Worm (Caenorhabditis elegans) whole organism, L3 larva: Measurements from ENCODE around the gene ilys-5.

Experiments used
- nhr-11 ChIP-seq: fragments of 150-350 bp; optimal IDR thresholded peaks from 2 replicates; lab custom pipeline; 2014; ENCODE audit warnings: missing biosample characterization, missing genetic modification characterization
- snpc-4 ChIP-seq: fragments of 150-350 bp; optimal IDR thresholded peaks from 2 replicates; lab custom pipeline; 2014; ENCODE audit warnings: missing biosample characterization, missing genetic modification characterization

- TF ChIP-seq snpc-4 (tag; lab: Kevin White, UChicago) (no peak), nhr-11 (tag; lab: Kevin White, UChicago) (no peak)
Observed at ce11 chrX:6533038-6533437, 3.6 kb downstream of the ilys-5 start.
